Worm (Caenorhabditis elegans): ENCODE data around the gene E02H4.8.

- TF ChIP-seq ztf-29 (GFP tag; IDR thresholded peaks at IDR 0.05) (no peak), flt-1 (GFP tag; IDR thresholded peaks at IDR 0.05) (no peak), cog-1 (tag; optimal IDR thresholded peaks at IDR 0.05) (no peak), T22C8.4 (GFP tag; IDR thresholded peaks at IDR 0.05) (no peak), tab-1 (GFP tag; IDR thresholded peaks at IDR 0.05) (no peak)
Observed at ce11 chrX:14267170-14267569, 3.8 kb upstream of the E02H4.8 start.
